Worm (Caenorhabditis elegans) whole organism, L4 larva: ENCODE measurements around the gene srlf-3.

Experiments
- D1046.2 ChIP-seq: fragments of 200-800 bp; sonication (Bioruptor generic); IDR thresholded peaks from 2 replicates; pipeline ENCODE4 v1.3.6; 2022; ENCODE audit warnings: missing genetic modification characterization, missing compliant biosample characterization
- F10B5.3 ChIP-seq: sonication (generic microtip); optimal IDR thresholded peaks from 2 replicates; lab custom pipeline; 2016; ENCODE audit warnings: mild to moderate bottlenecking, missing genetic modification characterization, missing compliant biosample characterization
- F26F4.8 ChIP-seq: fragments of 200-800 bp; sonication (Bioruptor generic); conservative IDR thresholded peaks from 2 replicates; pipeline ENCODE4 v1.3.6; 2022; ENCODE audit warnings: missing genetic modification characterization, missing compliant biosample characterization
- F37D6.2 ChIP-seq: sonication (generic microtip); optimal IDR thresholded peaks from 2 replicates; lab custom pipeline; 2016; ENCODE audit warnings: mild to moderate bottlenecking, missing genetic modification characterization, missing compliant biosample characterization
- F44E2.7 ChIP-seq: fragments of 200-800 bp; sonication (Bioruptor generic); IDR thresholded peaks from 2 replicates; pipeline ENCODE4 v2.1.2; 2022; ENCODE audit warnings: missing genetic modification characterization, missing compliant biosample characterization
- T26A8.4 ChIP-seq: fragments of 200-800 bp; sonication (Bioruptor generic); IDR thresholded peaks from 2 replicates; pipeline ENCODE4 v1.3.6; 2022; ENCODE audit warnings: missing genetic modification characterization, missing compliant biosample characterization
- Y75B8A.6 ChIP-seq: fragments of 200-800 bp; sonication (Bioruptor generic); IDR thresholded peaks from 2 replicates; pipeline ENCODE4 v1.3.6; 2022; ENCODE audit warnings: missing genetic modification reagents, missing genetic modification characterization, missing compliant biosample characterization
- ZK337.2 ChIP-seq: fragments of 200-800 bp; sonication (Bioruptor generic); IDR thresholded peaks from 2 replicates; pipeline ENCODE4 v1.3.6; 2022; ENCODE audit warnings: missing genetic modification reagents, missing genetic modification characterization, missing compliant biosample characterization
- aha-1 ChIP-seq: fragments of 150-350 bp; peaks from one replicate; lab custom pipeline; 2014; ENCODE audit warnings: missing biosample characterization, missing genetic modification characterization
- aly-2 ChIP-seq: sonication (generic microtip); optimal IDR thresholded peaks from 2 replicates; lab custom pipeline; 2018; ENCODE audit warnings: missing biosample characterization, missing genetic modification characterization
- attf-4 ChIP-seq: sonication (generic microtip); optimal IDR thresholded peaks from 3 replicates; lab custom pipeline; 2017; ENCODE audit warnings: missing biosample characterization, missing genetic modification characterization
- ceh-44 ChIP-seq: fragments of 200-800 bp; sonication (Bioruptor generic); IDR thresholded peaks from 2 replicates; pipeline ENCODE4 v1.3.6; 2022; ENCODE audit warnings: missing genetic modification reagents, missing genetic modification characterization, missing compliant biosample characterization
- ceh-62 ChIP-seq: sonication (generic microtip); optimal IDR thresholded peaks from 2 replicates; lab custom pipeline; 2017; ENCODE audit warnings: missing biosample characterization, missing genetic modification characterization
- daf-16 ChIP-seq, 3 experiments: sonication (generic microtip); optimal IDR thresholded peaks; 2 replicates each; lab custom pipeline; 2016 to 2017; ENCODE audit warnings: missing genetic modification characterization in 3 of 3, missing genetic modification reagents in 3 of 3, mild to moderate bottlenecking in 2 of 3, missing compliant biosample characterization in 2 of 3, missing biosample characterization in 1 of 3, moderate library complexity in 1 of 3
- daf-8 ChIP-seq: fragments of 200-800 bp; sonication (Bioruptor generic); IDR thresholded peaks from 2 replicates; pipeline ENCODE4 v1.3.6; 2022; ENCODE audit warnings: missing genetic modification characterization, missing compliant biosample characterization
- dpl-1 ChIP-seq: fragments of 150-350 bp; optimal IDR thresholded peaks from 2 replicates; lab custom pipeline; 2014; ENCODE audit warnings: missing biosample characterization, missing genetic modification reagents, missing genetic modification characterization
- fos-1 ChIP-seq: fragments of 150-350 bp; optimal IDR thresholded peaks from 2 replicates; lab custom pipeline; 2014; ENCODE audit warnings: missing biosample characterization, missing genetic modification characterization
- hlh-11 ChIP-seq: fragments of 200-800 bp; sonication (Bioruptor generic); optimal IDR thresholded peaks from 2 replicates; lab custom pipeline; 2018; ENCODE audit warnings: mild to moderate bottlenecking, missing genetic modification characterization, missing compliant biosample characterization
- hlh-30 ChIP-seq: sonication (generic microtip); optimal IDR thresholded peaks from 2 replicates; lab custom pipeline; 2017; ENCODE audit warnings: antibody characterized with exemption, mild to moderate bottlenecking, missing genetic modification characterization, missing compliant biosample characterization; ENCODE audit not compliant: insufficient read depth
- hmg-1.1 ChIP-seq: fragments of 200-800 bp; sonication (Bioruptor generic); IDR thresholded peaks from 2 replicates; pipeline ENCODE4 v1.3.6; 2022; ENCODE audit warnings: missing genetic modification reagents, missing genetic modification characterization, missing compliant biosample characterization
- lim-7 ChIP-seq: fragments of 200-800 bp; sonication (Bioruptor generic); IDR thresholded peaks from 2 replicates; pipeline ENCODE4 v1.3.6; 2022; ENCODE audit warnings: missing genetic modification characterization, missing compliant biosample characterization
- lin-1 ChIP-seq: fragments of 200-800 bp; sonication (Bioruptor generic); IDR thresholded peaks from 2 replicates; pipeline ENCODE4 v1.3.6; 2022; ENCODE audit warnings: missing genetic modification reagents, missing genetic modification characterization, missing compliant biosample characterization
- lir-3 ChIP-seq: sonication (generic microtip); optimal IDR thresholded peaks from 2 replicates; lab custom pipeline; 2016; ENCODE audit warnings: mild to moderate bottlenecking, missing genetic modification characterization, missing compliant biosample characterization
- mdt-29 ChIP-seq: fragments of 200-800 bp; sonication (Bioruptor generic); IDR thresholded peaks from 2 replicates; pipeline ENCODE4 v1.3.6; 2022; ENCODE audit warnings: missing genetic modification reagents, missing genetic modification characterization, missing compliant biosample characterization
- mes-2 ChIP-seq: sonication (generic microtip); optimal IDR thresholded peaks from 2 replicates; lab custom pipeline; 2016; ENCODE audit warnings: missing genotype, mild to moderate bottlenecking, missing genetic modification characterization, missing compliant biosample characterization; ENCODE audit not compliant: poor library complexity, severe bottlenecking
- mxl-3 ChIP-seq: fragments of 200-800 bp; sonication (Bioruptor generic); optimal IDR thresholded peaks from 2 replicates; lab custom pipeline; 2018; ENCODE audit warnings: mild to moderate bottlenecking, missing genetic modification characterization, missing compliant biosample characterization
- nhr-102 ChIP-seq: sonication (generic microtip); optimal IDR thresholded peaks from 2 replicates; lab custom pipeline; 2016; ENCODE audit warnings: mild to moderate bottlenecking, missing genetic modification characterization, moderate library complexity, missing compliant biosample characterization
- nhr-11 ChIP-seq: fragments of 150-350 bp; optimal IDR thresholded peaks from 2 replicates; lab custom pipeline; 2014; ENCODE audit warnings: missing biosample characterization, missing genetic modification characterization
- nhr-111 ChIP-seq: fragments of 200-800 bp; sonication (Bioruptor generic); optimal IDR thresholded peaks from 2 replicates; lab custom pipeline; 2018; ENCODE audit warnings: mild to moderate bottlenecking, missing genetic modification characterization, missing compliant biosample characterization
- nhr-237 ChIP-seq: sonication (generic microtip); optimal IDR thresholded peaks from 2 replicates; lab custom pipeline; 2017; ENCODE audit warnings: missing biosample characterization, missing genetic modification characterization
- nhr-28 ChIP-seq: fragments of 150-350 bp; optimal IDR thresholded peaks from 2 replicates; lab custom pipeline; 2014; ENCODE audit warnings: missing biosample characterization, missing genetic modification characterization
- nhr-41 ChIP-seq: fragments of 200-800 bp; sonication (Bioruptor generic); IDR thresholded peaks from 2 replicates; pipeline ENCODE4 v1.3.6; 2022; ENCODE audit warnings: missing genetic modification reagents, missing genetic modification characterization, missing compliant biosample characterization
- nhr-76 ChIP-seq: fragments of 150-350 bp; optimal IDR thresholded peaks from 2 replicates; lab custom pipeline; 2014; ENCODE audit warnings: missing biosample characterization, missing genetic modification characterization
- saeg-2 ChIP-seq: fragments of 200-800 bp; sonication (Bioruptor generic); IDR thresholded peaks from 2 replicates; pipeline ENCODE4 v1.3.6; 2022; ENCODE audit warnings: missing genetic modification reagents, missing genetic modification characterization, missing compliant biosample characterization
- spr-1 ChIP-seq: sonication (generic microtip); optimal IDR thresholded peaks from 2 replicates; lab custom pipeline; 2016; ENCODE audit warnings: mild to moderate bottlenecking, missing genetic modification characterization, missing compliant biosample characterization
- unc-130 ChIP-seq: sonication (generic microtip); optimal IDR thresholded peaks from 2 replicates; lab custom pipeline; 2016; ENCODE audit warnings: missing genetic modification reagents, missing genetic modification characterization, missing compliant biosample characterization
- zag-1 ChIP-seq: fragments of 150-350 bp; optimal IDR thresholded peaks from 2 replicates; lab custom pipeline; 2014; ENCODE audit warnings: missing biosample characterization, missing genetic modification characterization
- zfp-2 ChIP-seq: sonication (generic microtip); optimal IDR thresholded peaks from 2 replicates; lab custom pipeline; 2016; ENCODE audit warnings: mild to moderate bottlenecking, missing genetic modification characterization, missing compliant biosample characterization
- zfp-3 ChIP-seq: fragments of 200-800 bp; sonication (Bioruptor generic); conservative IDR thresholded peaks from 2 replicates; pipeline ENCODE4 v1.3.6; 2022; ENCODE audit warnings: missing genetic modification reagents, missing genetic modification characterization, missing compliant biosample characterization
- zip-11 ChIP-seq: fragments of 200-800 bp; sonication (Bioruptor generic); IDR thresholded peaks from 2 replicates; pipeline ENCODE4 v1.3.6; 2022; ENCODE audit warnings: missing genetic modification characterization, missing compliant biosample characterization

srlf-3 gene

DNA sequence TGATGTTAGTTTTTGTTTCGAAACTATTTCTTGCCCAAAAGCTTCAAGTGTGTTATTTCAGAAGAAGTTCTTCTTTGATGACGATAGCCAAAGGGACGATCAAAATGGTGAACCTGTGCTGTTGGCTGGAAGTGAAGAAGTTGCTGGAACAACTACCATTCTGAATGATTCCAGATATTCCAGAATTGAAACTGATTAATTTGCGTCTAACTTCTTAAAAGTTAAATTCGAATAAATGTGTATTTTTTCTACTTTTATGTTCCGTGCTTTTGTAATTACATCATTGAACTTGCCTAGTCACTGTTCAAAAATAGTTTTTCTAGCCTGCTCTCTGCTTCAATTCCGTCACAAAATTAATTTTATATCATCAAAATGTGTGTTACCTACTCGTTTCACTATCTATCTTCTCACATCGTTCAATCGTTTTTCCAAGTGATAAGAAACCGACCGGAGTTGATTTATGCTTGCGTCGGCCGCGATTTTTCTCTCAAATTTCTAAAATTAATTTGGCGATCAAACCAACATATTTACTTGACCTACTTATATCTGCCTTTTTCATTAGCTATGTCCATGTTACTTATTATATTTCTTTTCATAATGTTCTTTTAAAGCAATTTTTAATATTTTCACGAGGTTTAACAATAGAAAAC is 12.1 kb upstream of the srlf-3 start (continued):
- no peak for TF ChIP-seq F10B5.3
- no peak for TF ChIP-seq mdt-29 (GFP tag; lab: Robert Waterston, UW)
- TF ChIP-seq ZK337.2 (GFP tag; lab: Robert Waterston, UW), result no peak
- TF ChIP-seq nhr-28 (tag; lab: Kevin White, UChicago), result peak; percentile 82
- no peak for TF ChIP-seq nhr-76 (tag; lab: Kevin White, UChicago)
- TF ChIP-seq lin-1 (GFP tag; lab: Robert Waterston, UW), result no peak
- no peak for TF ChIP-seq zip-11 (GFP tag; lab: Robert Waterston, UW)
- TF ChIP-seq nhr-111, result no peak
- TF ChIP-seq unc-130 (GFP tag; lab: Kevin White, UChicago), result no peak
- TF ChIP-seq attf-4, result no peak
- TF ChIP-seq F26F4.8 (GFP tag; lab: Robert Waterston, UW), result no peak
- TF ChIP-seq nhr-41 (GFP tag; lab: Robert Waterston, UW), result no peak
- TF ChIP-seq D1046.2 (GFP tag; lab: Robert Waterston, UW), result no peak
- TF ChIP-seq nhr-102 (tag; lab: Kevin White, UChicago), result no peak
- TF ChIP-seq nhr-237, result no peak
- TF ChIP-seq zag-1 (tag; lab: Kevin White, UChicago), result no peak
- peak; percentile 94 for TF ChIP-seq aha-1
- no peak for TF ChIP-seq daf-8 (GFP tag; lab: Robert Waterston, UW)
- TF ChIP-seq dpl-1, result no peak
- TF ChIP-seq ceh-44 (GFP tag; lab: Robert Waterston, UW), result no peak
- peak; percentile 35 for TF ChIP-seq mxl-3 (GFP tag; lab: Kevin White, UChicago)

DNA sequence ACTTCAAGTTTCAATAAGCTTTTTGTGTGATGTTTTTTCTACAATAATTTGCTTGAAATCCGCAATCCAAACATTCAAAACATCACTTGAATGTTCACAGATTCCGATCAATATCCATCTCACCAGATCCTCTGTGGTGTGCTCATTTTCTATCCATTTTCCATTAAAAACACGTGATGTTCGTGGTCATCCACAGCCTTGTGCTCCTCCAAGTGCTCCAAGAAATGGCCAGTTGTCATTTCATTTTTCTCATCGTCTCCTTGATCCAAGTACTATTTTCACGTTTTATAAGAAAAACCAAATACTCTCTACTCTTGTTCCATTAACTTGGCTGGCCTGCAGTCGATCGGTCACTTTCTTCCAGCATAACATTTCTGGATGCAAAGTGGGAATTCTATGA is 11.1 kb upstream of the srlf-3 start:
- TF ChIP-seq daf-16 (GFP tag; optimal IDR thresholded peaks at IDR 0.05; lab: Kevin White, UChicago) (peak in 1 of 2 experiments; percentile 14), daf-16 (tag; optimal IDR thresholded peaks at IDR 0.05; lab: Kevin White, UChicago) (no peak), daf-8 (GFP tag; lab: Robert Waterston, UW) (no peak), spr-1 (no peak), mes-2 (no peak), F37D6.2 (no peak), hlh-30 (tag; lab: Kevin White, UChicago) (no peak), hmg-1.1 (GFP tag; lab: Robert Waterston, UW) (0 out of 2 replicates have a peak, but pooled peaks have one; percentile 20), saeg-2 (GFP tag; lab: Robert Waterston, UW) (no peak), aly-2 (tag; lab: Kevin White, UChicago) (no peak), zfp-3 (GFP tag; lab: Robert Waterston, UW) (no peak), zfp-2 (tag; lab: Kevin White, UChicago) (no peak), nhr-11 (tag; lab: Kevin White, UChicago) (peak; percentile 30), hlh-11 (tag; lab: Kevin White, UChicago) (peak; percentile 8)

DNA sequence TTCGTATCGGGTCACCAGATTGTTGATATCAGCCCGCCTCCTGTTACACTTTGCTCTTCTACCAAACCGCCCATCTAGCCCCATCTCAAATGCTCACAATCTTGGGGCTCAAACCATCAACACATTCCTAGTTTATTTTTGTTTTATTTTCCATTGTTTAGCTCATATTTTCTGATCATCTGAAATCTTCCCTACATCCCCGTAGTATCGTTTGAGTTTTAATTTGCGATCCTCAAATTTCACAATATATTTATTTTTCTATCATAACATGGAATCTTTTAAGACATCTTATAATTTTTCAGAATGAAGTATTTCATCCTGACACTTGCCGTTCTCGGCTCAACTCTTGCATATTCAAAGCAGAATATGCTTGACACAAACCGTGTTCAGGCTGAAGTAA is 10.4 kb upstream of the srlf-3 start, which contains the start of gene spp-10:
TSS of gene spp-10 (plus strand) at position 301 of the 400 bp plus-strand sequence.
- no peak for TF ChIP-seq F44E2.7
- TF ChIP-seq daf-16 (GFP tag; optimal IDR thresholded peaks at IDR 0.05; lab: Kevin White, UChicago), result peak in 1 of 2 experiments; percentile 3
- no peak for TF ChIP-seq daf-16 (tag; optimal IDR thresholded peaks at IDR 0.05; lab: Kevin White, UChicago)

DNA sequence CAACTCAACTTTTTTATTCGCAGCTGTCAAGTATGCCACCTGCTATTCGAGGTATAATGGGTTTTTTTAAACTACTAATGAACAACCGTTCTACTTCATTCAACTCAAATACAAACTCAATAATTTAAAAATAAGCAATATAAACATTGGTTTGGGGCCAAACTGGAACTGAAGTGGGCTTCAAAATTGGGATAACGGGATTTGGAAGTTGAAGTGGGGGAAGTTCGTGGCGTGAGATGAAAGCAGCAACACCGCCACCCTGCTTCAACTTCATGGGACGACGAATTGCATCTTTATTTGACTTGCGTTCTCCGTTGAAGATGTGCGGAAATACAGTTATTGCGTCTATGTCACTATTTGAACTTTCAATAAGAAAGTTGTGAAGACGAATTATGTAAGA is 8.8 kb upstream of the srlf-3 start:
- no peak for TF ChIP-seq nhr-41 (GFP tag; lab: Robert Waterston, UW)
- TF ChIP-seq dpl-1, result no peak
- 0 out of 2 replicates have a peak, but pooled peaks have one; percentile 15 for TF ChIP-seq Y75B8A.6 (GFP tag; lab: Robert Waterston, UW)
- TF ChIP-seq fos-1 (tag; lab: Kevin White, UChicago), result no peak
- peak in 1 of 2 experiments; percentile 78 for TF ChIP-seq daf-16 (GFP tag; optimal IDR thresholded peaks at IDR 0.05; lab: Kevin White, UChicago)
- TF ChIP-seq daf-16 (tag; optimal IDR thresholded peaks at IDR 0.05; lab: Kevin White, UChicago), result no peak
- no peak for TF ChIP-seq lir-3 (tag; lab: Kevin White, UChicago)
- TF ChIP-seq lim-7 (GFP tag; lab: Robert Waterston, UW), result 0 out of 2 replicates have a peak, but pooled peaks have one; percentile 24
- 0 out of 2 replicates have a peak, but pooled peaks have one; percentile 60 for TF ChIP-seq T26A8.4 (GFP tag; lab: Robert Waterston, UW)
- TF ChIP-seq ceh-62, result no peak
